Fruit fly (Drosophila melanogaster): ENCODE results near the gene PpD3.

PpD3 gene

dm6 chr3R:9771519-9771972 is 23.9 kb downstream of the PpD3 start, which contains the start of gene CG9471 (continued):
- peak; percentile 90 to 93 for TF ChIP-seq dpn (GFP tag; optimal IDR thresholded peaks at IDR 0.05)
- TF ChIP-seq al (GFP tag; IDR thresholded peaks at IDR 0.05), result peak; percentile 87
- peak in 1 of 2 experiments; percentile 55 for TF ChIP-seq insv (GFP tag; optimal IDR thresholded peaks at IDR 0.05)
- peak; percentile 87 for TF ChIP-seq CG9215 (GFP tag; IDR thresholded peaks at IDR 0.05)
- peak; percentile 87 for TF ChIP-seq nau (GFP tag; optimal IDR thresholded peaks at IDR 0.05)
- TF ChIP-seq ci (GFP tag; IDR thresholded peaks at IDR 0.05), result peak; percentile 94
- peak; percentile 25 for TF ChIP-seq btn (GFP tag; optimal IDR thresholded peaks at IDR 0.05)
- TF ChIP-seq lab (GFP tag; optimal IDR thresholded peaks at IDR 0.05), result peak; percentile 96
- no peak for TF ChIP-seq fru (optimal IDR thresholded peaks at IDR 0.05)
- peak; percentile 86 for TF ChIP-seq maf-S (GFP tag; optimal IDR thresholded peaks at IDR 0.05)
- peak; percentile 93 for TF ChIP-seq CG10366 (GFP tag; IDR thresholded peaks at IDR 0.05)
- peak; percentile 88 for TF ChIP-seq CG4854 (GFP tag; optimal IDR thresholded peaks at IDR 0.05)
- peak; percentile 88 for TF ChIP-seq Side (GFP tag; optimal IDR thresholded peaks at IDR 0.05)
- TF ChIP-seq Taf1 (GFP tag; IDR thresholded peaks at IDR 0.05), result peak; percentile 88
- TF ChIP-seq dati (GFP tag; IDR thresholded peaks at IDR 0.05), result peak; percentile 81
- peak; percentile 76 for TF ChIP-seq kah (GFP tag; optimal IDR thresholded peaks at IDR 0.05)
- no peak for TF ChIP-seq Lpt (GFP tag; optimal IDR thresholded peaks at IDR 0.05)
- peak; percentile 29 for TF ChIP-seq ac (GFP tag; optimal IDR thresholded peaks at IDR 0.05)
- peak; percentile 89 for TF ChIP-seq CG4820 (GFP tag; optimal IDR thresholded peaks at IDR 0.05)
- TF ChIP-seq Ets65A (GFP tag), result peak; percentile 97
- peak; percentile 26 for TF ChIP-seq CTCF (GFP tag; optimal IDR thresholded peaks at IDR 0.05)
- TF ChIP-seq CG3847 (GFP tag; IDR thresholded peaks at IDR 0.05), result peak; percentile 89
- peak; percentile 97 for TF ChIP-seq CG8388 (GFP tag; optimal IDR thresholded peaks at IDR 0.05)
- peak; percentile 64 for TF ChIP-seq CG10565 (GFP tag; optimal IDR thresholded peaks at IDR 0.05)
- peak; percentile 1 for TF ChIP-seq bigmax (GFP tag; optimal IDR thresholded peaks at IDR 0.05)
- peak; percentile 90 for TF ChIP-seq fu2 (GFP tag; optimal IDR thresholded peaks at IDR 0.05)
- TF ChIP-seq ash1 (GFP tag; optimal IDR thresholded peaks at IDR 0.05), result no peak
- TF ChIP-seq pfk (GFP tag; optimal IDR thresholded peaks at IDR 0.05), result peak; percentile 25
- TF ChIP-seq CG43689 (GFP tag; IDR thresholded peaks at IDR 0.05), result peak; percentile 86
- TF ChIP-seq Abd-B (GFP tag; optimal IDR thresholded peaks at IDR 0.05), result peak; percentile 90
- peak; percentile 73 for TF ChIP-seq pb (GFP tag; optimal IDR thresholded peaks at IDR 0.05)
- TF ChIP-seq zfh1 (GFP tag; IDR thresholded peaks at IDR 0.05), result peak; percentile 90
- TF ChIP-seq ase (GFP tag; IDR thresholded peaks at IDR 0.05), result peak; percentile 91
- TF ChIP-seq Aef1 (GFP tag; IDR thresholded peaks at IDR 0.05), result peak; percentile 91
- TF ChIP-seq CG10274 (GFP tag; optimal IDR thresholded peaks at IDR 0.05), result peak; percentile 64
- TF ChIP-seq Sox100B (GFP tag; optimal IDR thresholded peaks at IDR 0.05), result peak; percentile 85
- TF ChIP-seq kay (GFP tag; optimal IDR thresholded peaks at IDR 0.05), result peak; percentile 80
- peak; percentile 94 for TF ChIP-seq Atf6 (GFP tag; IDR thresholded peaks at IDR 0.05)
- TF ChIP-seq NC2β (GFP tag; optimal IDR thresholded peaks at IDR 0.05), result peak; percentile 89
- TF ChIP-seq CG5245 (GFP tag; optimal IDR thresholded peaks at IDR 0.05), result peak; percentile 77
- TF ChIP-seq NC2α (GFP tag; optimal IDR thresholded peaks at IDR 0.05), result peak; percentile 76
- peak; percentile 87 for TF ChIP-seq caup (GFP tag; optimal IDR thresholded peaks at IDR 0.05; ENCODE audit: severe bottlenecking)
- TF ChIP-seq tna (GFP tag; IDR thresholded peaks at IDR 0.05; ENCODE audit: partially characterized antibody), result no peak
- peak; percentile 26 for TF ChIP-seq MESR4 (GFP tag; optimal IDR thresholded peaks at IDR 0.05)
- peak; percentile 79 for TF ChIP-seq CG4404 (GFP tag; IDR thresholded peaks at IDR 0.05)
- peak; percentile 86 for TF ChIP-seq nom (GFP tag; optimal IDR thresholded peaks at IDR 0.05)
- TF ChIP-seq nerfin-1 (tag; optimal IDR thresholded peaks at IDR 0.05), result peak; percentile 80
- peak; percentile 88 for TF ChIP-seq tin (GFP tag; optimal IDR thresholded peaks at IDR 0.05)
- peak; percentile 68 for TF ChIP-seq CG8281 (tag; optimal IDR thresholded peaks at IDR 0.05)
- peak; percentile 93 for TF ChIP-seq Hand (GFP tag; optimal IDR thresholded peaks at IDR 0.05)
- TF ChIP-seq mam (GFP tag; optimal IDR thresholded peaks at IDR 0.05), result peak; percentile 95
- peak; percentile 93 for TF ChIP-seq az2 (GFP tag; optimal IDR thresholded peaks at IDR 0.05)

Measured in whole organism, embryonic.